Fruit fly (Drosophila melanogaster): ENCODE data around the gene CecB.

Gene CecB

DNA sequence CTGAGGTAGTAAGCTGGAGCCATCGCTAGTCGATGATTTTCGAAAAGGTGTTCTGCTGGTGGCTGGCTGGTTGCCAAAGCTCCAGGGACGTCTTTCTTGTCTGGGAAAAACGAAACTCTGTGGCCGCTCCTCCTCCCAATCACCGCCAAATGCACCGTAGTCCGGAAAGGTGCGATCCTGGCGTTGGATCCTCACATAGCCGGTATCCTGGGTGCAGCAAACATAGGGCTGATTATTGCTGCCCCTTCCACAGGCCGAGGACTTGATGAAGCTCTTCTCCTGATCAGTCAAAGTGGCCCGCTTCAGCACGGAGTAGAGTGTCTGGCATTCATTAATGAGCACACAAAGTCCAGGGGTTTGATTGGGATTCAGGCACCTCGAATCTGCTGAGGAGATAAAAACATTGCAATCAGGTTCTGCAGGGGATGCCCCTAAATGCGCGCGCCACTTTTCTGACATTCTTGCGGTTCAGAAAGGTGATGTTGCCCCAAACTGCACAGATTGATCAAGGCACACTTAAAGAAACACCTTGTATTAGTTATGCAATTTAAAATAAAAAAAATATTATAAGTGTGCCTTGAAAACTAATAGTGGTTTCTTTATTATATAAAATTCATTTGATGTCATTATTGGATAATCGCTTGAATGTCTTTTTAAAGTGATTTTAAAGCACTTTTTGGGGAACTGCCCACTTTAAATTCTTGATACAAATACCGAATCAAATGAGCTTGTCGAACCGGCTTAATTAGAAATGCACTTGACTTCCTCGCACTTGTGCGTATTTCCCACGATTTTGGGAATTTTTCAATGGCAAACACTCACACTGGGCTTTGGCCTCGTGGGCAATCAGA, 32.4 kb upstream of the CecB start:
- TF ChIP-seq CG8478 (optimal IDR thresholded peaks at IDR 0.05) (no peak), CTCF (optimal IDR thresholded peaks at IDR 0.05) (no peak)

DNA sequence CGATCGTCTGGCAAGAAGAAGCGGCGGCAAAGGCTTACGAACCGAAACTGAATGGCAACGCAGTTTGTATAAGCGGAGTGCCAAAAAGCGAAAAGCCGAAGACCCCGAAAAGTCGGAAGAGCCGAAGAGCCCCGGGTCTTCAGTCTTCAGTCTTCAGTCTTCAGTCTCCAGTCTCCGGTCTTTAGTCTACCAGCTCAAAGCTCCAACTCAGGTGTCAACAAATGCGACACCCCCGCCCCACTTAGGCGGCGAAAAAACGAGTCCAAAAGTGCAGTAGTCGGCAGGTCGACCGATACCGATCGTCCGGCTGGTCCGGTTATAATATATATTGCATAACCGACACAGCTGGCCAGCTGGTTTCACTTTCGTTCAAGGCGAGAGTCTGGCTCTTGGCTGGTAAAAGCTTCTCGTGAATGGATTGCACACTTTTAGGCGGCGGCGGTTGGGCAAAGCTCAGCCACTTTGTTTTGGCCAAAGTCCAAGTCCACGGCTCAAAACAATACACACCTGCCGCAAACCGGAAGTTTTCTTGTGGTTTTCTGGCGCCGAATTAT, 29.7 kb upstream of the CecB start, which contains the start of gene CG9737:
TSS of gene CG9737 (minus strand) at position 51 of the 554 bp plus-strand sequence.
- TF ChIP-seq CG8478 (optimal IDR thresholded peaks at IDR 0.05), result no peak
- TF ChIP-seq CTCF (optimal IDR thresholded peaks at IDR 0.05), result no peak

DNA sequence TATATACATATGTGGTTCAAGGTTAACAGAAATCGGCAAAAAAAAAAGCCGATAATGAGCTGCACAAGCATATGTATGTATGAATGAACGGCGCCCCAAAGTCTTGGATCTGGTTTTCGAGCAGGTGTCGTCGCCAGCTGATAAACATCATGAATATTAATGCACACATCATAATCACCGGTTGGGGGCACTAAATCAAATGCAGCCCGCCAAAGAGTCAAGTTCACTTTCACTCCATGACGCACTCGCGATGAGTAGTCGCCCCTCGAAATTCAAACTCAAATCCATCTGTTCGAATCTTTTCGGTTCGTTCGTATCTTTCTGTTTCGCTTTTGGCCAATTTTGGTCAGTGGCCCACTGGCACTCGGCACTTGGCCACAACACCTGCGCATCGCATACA, 26.6 kb upstream of the CecB start:
- no peak for TF ChIP-seq CTCF (optimal IDR thresholded peaks at IDR 0.05)
- TF ChIP-seq CG8478 (optimal IDR thresholded peaks at IDR 0.05), result no peak

DNA sequence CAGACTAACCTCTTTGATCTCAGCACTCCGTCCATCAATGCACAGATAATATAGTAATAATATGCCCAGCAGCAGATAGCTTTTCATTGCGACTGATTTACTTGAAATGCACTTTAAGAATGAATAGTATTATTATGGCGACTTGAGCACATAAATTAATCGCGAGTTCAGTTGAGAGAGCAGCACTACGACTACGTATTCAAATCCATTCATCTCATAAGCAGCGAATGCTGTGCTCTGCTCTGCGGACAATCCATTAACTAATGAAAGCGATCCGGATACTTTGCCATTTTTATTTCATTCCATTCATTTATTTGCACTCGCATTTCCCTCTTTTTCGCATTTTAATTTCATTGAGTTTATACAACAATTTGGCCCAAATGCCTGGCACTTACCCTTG, 24.0 kb upstream of the CecB start, which contains the start of gene CG43448:
TSS of gene CG43448 (minus strand) at position 101 of the 400 bp plus-strand sequence.
- TF ChIP-seq CTCF (optimal IDR thresholded peaks at IDR 0.05), result no peak
- TF ChIP-seq CG8478 (optimal IDR thresholded peaks at IDR 0.05), result no peak

DNA sequence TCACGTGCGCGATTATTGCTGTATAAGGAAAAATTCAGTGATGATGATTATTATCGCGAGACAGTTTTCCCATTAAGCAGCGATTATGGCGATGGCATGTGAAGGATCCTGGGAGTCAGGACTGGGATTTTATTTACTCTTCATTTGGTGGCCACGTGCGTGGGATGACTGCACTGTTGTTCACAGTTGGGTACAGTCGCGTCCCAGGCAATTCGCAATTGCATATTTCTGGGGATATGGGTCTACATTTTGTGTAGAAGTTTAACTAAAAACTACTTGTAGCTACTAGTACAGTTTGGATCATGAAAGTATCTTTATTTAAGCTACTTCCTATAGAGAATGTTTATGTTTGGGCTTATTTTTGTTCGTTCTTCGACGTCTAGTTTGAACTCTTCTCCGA, 23.4 kb upstream of the CecB start:
- TF ChIP-seq CTCF (optimal IDR thresholded peaks at IDR 0.05) (no peak), CG8478 (optimal IDR thresholded peaks at IDR 0.05) (no peak)

DNA sequence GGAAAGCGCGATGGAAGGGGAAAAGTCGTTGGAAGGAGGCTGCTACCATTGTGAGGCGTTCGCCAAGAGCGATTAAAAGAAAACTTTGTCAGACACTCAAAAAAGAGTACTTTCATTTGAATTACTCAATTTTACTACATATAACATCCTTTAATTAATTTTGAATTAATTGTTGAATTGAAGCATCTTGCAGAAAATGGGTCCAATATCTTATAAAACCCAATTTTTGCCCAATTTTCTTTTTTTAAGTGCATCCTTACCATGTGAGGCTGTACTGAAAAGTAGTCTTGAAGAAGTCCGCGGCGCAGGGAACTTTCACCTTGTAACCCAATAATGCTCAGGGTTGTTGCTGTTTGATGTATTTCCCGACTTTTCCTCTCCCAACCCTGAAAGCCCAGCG, 21.7 kb upstream of the CecB start:
- TF ChIP-seq CG8478 (optimal IDR thresholded peaks at IDR 0.05), result no peak
- no peak for TF ChIP-seq CTCF (optimal IDR thresholded peaks at IDR 0.05)

DNA sequence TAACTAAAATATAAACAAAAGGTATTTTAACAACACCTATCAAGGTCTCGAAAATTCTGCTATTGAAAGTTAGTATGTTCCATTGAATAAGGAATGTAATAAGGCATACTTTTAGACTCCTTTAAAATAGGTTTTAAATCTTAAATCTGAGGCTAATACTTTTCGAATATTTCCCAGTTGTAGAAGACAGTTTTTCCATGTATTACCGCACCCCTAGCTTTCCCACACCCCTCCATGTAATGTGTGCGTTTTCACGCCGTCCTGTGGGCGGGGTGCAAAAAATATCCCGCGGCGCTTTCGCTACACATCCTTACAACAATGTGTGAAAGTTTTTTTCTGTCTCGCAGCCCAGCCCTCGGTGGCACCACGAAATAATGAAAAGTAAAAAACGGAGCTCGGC, 11.0 kb upstream of the CecB start:
- no peak for TF ChIP-seq CG8478 (optimal IDR thresholded peaks at IDR 0.05)
- no peak for TF ChIP-seq CTCF (optimal IDR thresholded peaks at IDR 0.05)

DNA sequence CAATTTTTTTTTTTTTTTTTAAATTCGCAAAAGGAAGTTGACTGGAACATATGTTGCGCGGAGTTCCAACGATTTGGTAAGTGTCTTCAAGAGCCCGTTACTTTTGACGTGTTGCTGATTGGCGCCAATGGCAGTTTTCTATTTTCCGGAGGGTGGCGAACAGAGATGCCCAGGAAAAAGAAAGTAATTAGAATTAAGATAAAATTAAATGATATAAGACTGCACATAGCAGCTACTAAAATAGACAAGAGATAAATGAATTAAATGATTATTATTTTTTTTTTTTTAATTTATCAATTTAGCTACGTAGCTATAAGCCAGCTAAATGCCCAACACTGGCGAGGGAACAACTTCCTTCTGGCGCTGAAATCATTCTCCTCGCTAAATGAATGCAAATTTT, 8.6 kb upstream of the CecB start:
- TF ChIP-seq CTCF (optimal IDR thresholded peaks at IDR 0.05) (no peak), CG8478 (optimal IDR thresholded peaks at IDR 0.05) (no peak)

DNA sequence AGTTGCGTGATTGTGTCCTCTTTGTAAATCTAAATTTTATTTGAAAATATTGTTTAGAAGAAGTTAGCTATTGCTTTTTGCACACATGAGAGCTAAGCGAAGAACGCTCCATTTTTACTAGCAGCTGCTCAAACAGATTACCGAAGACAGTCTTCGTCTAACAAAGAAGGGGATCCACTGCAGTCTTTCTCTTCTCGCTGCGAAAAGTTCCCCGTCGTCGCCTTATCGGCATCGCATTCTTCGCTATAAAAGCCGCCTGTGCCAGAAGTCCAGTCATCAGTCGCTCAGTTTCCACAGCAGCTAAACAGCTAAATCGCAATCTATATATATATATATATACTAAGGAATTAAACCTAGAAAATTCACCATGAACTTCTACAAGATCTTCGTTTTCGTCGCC, 2.6 kb upstream of the CecB start, which contains the start of gene CecC:
TSS of gene CecC (plus strand) at position 275 of the 400 bp plus-strand sequence.
- TF ChIP-seq CG8478 (optimal IDR thresholded peaks at IDR 0.05) (no peak), CTCF (optimal IDR thresholded peaks at IDR 0.05) (no peak)

DNA sequence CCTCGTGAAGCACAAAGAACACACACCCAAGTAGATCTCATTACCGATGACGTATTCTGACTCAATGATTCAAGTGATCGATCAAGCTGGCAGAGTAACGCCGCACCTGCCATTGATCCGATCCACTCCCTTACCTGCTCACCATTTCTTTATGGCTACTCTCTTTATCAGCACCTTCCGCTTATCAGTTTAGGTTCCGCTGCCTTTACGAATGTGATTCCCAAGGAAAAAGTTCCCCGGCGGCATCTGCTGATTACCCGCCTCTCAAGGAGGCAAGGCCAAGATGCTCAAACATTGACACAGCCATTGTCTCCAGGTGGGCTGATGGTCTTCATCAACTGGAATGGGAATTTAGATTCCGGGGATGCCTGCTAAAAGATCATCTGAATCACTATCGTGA, 1.4 kb upstream of the CecB start:
- no peak for TF ChIP-seq CG8478 (optimal IDR thresholded peaks at IDR 0.05)
- no peak for TF ChIP-seq CTCF (optimal IDR thresholded peaks at IDR 0.05)

DNA sequence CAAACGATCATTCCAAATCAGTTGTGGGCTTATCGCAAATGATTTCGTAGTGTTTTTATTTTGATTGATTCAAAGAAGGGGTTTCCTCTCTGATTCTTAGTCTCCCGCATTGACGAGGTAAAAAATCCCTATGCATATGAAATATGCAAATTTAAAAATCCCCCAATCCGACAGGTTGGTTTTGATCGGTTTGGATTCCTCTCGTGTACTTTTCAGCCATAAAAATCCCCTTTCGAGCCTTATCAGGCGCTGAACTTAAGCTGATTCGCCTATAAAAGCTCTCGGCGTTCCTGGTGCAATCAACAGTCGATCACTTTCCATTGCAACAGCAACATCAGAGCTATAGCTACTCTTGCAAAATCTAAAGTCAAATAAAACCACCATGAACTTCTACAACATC, 1.7 kb downstream of the CecB start, which contains the start of gene CecA2:
TSS of gene CecA2 (plus strand) at position 301 of the 400 bp plus-strand sequence.
- no peak for TF ChIP-seq CTCF (optimal IDR thresholded peaks at IDR 0.05)
- TF ChIP-seq CG8478 (optimal IDR thresholded peaks at IDR 0.05), result no peak

DNA sequence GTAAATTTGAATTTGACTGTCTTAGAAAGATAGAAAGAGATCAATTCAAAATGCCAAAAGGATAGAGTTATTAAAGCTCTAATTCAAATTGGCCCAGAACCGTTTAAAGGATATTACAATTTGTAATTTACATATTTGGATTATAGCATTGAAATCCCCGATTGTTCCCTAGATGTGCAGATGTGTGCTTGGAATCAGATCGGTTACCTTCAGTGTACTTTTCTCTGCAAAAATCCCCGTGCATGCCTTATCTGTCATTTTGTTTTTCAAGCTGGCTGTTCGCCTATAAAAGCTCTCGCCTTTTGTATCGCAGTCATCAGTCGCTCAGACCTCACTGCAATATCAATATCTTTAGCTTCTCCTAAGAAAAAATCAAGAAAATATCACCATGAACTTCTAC, 3.0 kb downstream of the CecB start, which contains the start of gene CecA1:
TSS of gene CecA1 (plus strand) at position 315 of the 400 bp plus-strand sequence.
- TF ChIP-seq CG8478 (optimal IDR thresholded peaks at IDR 0.05) (no peak), CTCF (optimal IDR thresholded peaks at IDR 0.05) (no peak)

DNA sequence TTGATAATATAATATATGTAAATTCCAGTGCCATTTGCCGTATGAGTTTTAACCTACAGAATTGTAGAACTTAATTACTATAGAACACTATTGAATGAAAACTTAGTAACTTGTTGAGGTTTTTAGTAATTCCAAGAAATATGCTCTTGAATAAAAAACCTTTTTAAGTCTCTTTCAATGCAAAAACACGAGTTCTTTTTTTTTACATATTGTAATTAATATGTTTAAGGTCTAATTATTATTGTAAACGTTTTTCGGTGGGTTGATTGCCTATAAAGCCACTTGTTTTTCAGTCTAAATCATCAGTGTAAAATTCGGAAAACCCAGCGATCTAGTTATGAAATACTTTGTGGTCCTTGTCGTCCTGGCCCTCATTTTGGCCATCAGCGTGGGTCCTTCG, 3.9 kb downstream of the CecB start, which contains the start of gene Anp:
TSS of gene Anp (plus strand) at position 301 of the 400 bp plus-strand sequence.
- TF ChIP-seq CTCF (optimal IDR thresholded peaks at IDR 0.05), result no peak
- TF ChIP-seq CG8478 (optimal IDR thresholded peaks at IDR 0.05), result no peak

DNA sequence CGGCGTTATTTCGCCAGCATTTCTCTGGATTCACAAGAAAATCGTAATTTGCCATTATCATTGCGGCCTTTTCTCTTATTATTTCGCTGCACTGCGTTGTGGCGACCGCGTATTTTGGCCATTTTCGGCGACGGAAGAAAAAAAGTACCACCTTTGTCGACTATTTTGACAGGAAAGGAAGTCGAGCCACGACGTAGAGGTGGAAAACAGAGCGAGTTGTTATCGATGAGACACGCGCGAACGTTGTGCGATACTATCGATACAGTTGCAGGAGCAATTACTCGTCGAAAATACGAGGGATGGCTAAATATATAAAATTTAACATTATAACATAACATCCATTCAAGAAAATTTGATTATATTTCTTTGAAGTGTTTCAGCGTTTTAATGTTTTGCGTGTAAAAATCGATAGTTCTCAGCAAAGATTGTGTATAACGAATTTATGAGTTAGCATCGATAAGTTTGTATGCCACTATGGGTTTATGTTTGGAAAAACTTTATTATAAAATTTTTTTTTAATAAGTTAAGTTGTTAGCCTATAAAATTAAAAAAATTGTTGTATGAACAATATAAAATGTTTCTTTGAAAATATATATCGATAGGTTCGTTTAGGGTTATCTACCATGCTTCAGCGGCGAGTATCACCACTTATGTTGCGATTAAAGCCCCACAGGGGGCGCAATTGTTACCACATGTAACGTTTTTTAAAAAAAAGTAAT, 4.7 kb downstream of the CecB start, which contains the start of gene RpS7:
TSS of gene RpS7 (minus strand) at position 255 of the 719 bp plus-strand sequence.
- TF ChIP-seq CG8478 (optimal IDR thresholded peaks at IDR 0.05) (no peak), CTCF (optimal IDR thresholded peaks at IDR 0.05) (peak; percentile 43 to 88)

DNA sequence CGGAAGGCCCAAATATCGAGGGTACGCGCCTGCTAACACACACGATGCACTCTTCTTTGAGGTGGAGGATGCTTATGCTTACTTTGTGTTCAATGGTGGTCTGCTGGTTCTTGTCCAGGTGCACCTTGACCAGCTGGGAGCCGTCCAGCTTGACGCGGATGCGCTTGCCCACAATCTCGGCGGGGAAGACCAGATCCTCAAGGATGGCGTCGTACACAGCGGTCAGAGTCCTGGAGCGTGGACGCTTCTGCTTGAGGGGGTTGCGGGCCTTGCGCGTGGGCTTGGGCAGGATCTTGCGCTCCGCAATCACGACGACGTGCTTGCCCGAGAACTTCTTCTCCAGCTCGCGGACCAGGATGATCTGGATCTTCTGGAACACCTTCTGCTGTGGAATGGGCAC, 5.6 kb downstream of the CecB start:
- TF ChIP-seq CTCF (optimal IDR thresholded peaks at IDR 0.05), result no peak
- no peak for TF ChIP-seq CG8478 (optimal IDR thresholded peaks at IDR 0.05)
